Worm (Caenorhabditis elegans) whole organism, midembryonic: ENCODE data around the gene rpl-23.

Source experiments
- T22C8.4 ChIP-seq: fragments of 200-800 bp; sonication (Bioruptor generic); IDR thresholded peaks from 2 replicates; pipeline ENCODE4 v1.3.6; 2022; ENCODE audit warnings: missing genetic modification characterization, missing compliant biosample characterization
- cog-1 ChIP-seq: sonication (generic microtip); optimal IDR thresholded peaks from 2 replicates; lab custom pipeline; 2016; ENCODE audit warnings: missing genetic modification characterization, missing compliant biosample characterization
- flt-1 ChIP-seq: fragments of 200-800 bp; sonication (Bioruptor generic); IDR thresholded peaks from 2 replicates; pipeline ENCODE4 v1.3.6; 2022; ENCODE audit warnings: missing genetic modification characterization, missing compliant biosample characterization
- klf-2 ChIP-seq: fragments of 200-800 bp; sonication (Bioruptor generic); conservative IDR thresholded peaks from 2 replicates; pipeline ENCODE4 v1.3.6; 2022; ENCODE audit warnings: missing genetic modification reagents, missing genetic modification characterization, missing compliant biosample characterization
- med-1 ChIP-seq: sonication (generic microtip); optimal IDR thresholded peaks from 2 replicates; lab custom pipeline; 2017; ENCODE audit warnings: missing genetic modification characterization, mild to moderate bottlenecking, missing compliant biosample characterization, antibody characterized with exemption, missing genetic modification reagents; ENCODE audit not compliant: insufficient read depth
- ref-1 ChIP-seq: fragments of 200-800 bp; sonication (Bioruptor generic); conservative IDR thresholded peaks from 2 replicates; pipeline ENCODE4 v1.3.6; 2022; ENCODE audit warnings: missing genetic modification reagents, missing genetic modification characterization, missing compliant biosample characterization
- tab-1 ChIP-seq: fragments of 200-800 bp; sonication (Bioruptor generic); IDR thresholded peaks from 2 replicates; pipeline ENCODE4 v1.3.6; 2022; ENCODE audit warnings: missing genetic modification characterization, missing compliant biosample characterization
- ztf-23 ChIP-seq: fragments of 200-800 bp; sonication (Bioruptor generic); IDR thresholded peaks from 2 replicates; pipeline ENCODE4 v1.3.6; 2022; ENCODE audit warnings: missing genetic modification reagents, missing genetic modification characterization, missing compliant biosample characterization
- ztf-29 ChIP-seq: fragments of 200-800 bp; sonication (Bioruptor generic); IDR thresholded peaks from 2 replicates; pipeline ENCODE4 v1.3.6; 2022; ENCODE audit warnings: missing genetic modification reagents, missing genetic modification characterization, missing compliant biosample characterization

rpl-23 gene

ce11 chrIII:5706077-5706627 lies at the start of gene rpl-23:
rpl-23 (minus strand) TSS chrIII:5706127.
- TF ChIP-seq med-1 (GFP tag; lab: Kevin White, UChicago): no peak
- no peak for TF ChIP-seq ztf-23
- TF ChIP-seq ref-1 (GFP tag; lab: Robert Waterston, UW): no peak
- peak; percentile 66 for TF ChIP-seq flt-1
- TF ChIP-seq cog-1 (tag; lab: Kevin White, UChicago): peak; percentile 54
- TF ChIP-seq T22C8.4 (GFP tag; lab: Robert Waterston, UW): peak; percentile 96
- TF ChIP-seq ztf-29: no peak
- no peak for TF ChIP-seq klf-2 (GFP tag; lab: Robert Waterston, UW)
- no peak for TF ChIP-seq tab-1 (GFP tag; lab: Robert Waterston, UW)

DNA sequence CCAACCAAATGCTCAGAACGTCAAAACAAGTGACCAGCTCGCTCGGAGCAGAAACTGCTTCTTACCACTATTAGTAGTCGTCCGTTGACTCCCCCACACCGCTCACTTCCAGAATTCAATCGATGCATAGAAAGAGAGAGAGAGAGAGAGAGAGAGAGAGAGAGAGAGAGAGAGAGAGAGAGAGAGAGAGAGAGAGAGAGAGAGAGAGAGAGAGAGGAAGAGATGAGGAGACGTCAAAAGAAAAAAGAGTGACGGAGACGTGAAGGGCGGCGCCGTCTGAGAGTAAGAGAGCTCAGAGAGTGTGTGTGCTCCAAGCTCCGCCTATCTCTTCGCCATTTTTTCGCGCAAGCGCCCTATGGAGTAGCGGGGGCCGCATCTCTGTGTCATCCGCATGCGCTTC lies 49.3 kb upstream of the rpl-23 start, which contains the start of gene ida-1:
ida-1 (plus strand) TSS at position 336 of the 400 bp plus-strand sequence.
- TF ChIP-seq T22C8.4 (GFP tag; lab: Robert Waterston, UW) (peak; percentile 32; the same call in 1 of the 2 replicates), med-1 (GFP tag; lab: Kevin White, UChicago) (no peak), ref-1 (GFP tag; lab: Robert Waterston, UW) (no peak)

- TF ChIP-seq ztf-29: no peak
- TF ChIP-seq ref-1 (GFP tag; lab: Robert Waterston, UW): no peak
- no peak for TF ChIP-seq ztf-23
- TF ChIP-seq cog-1 (tag; lab: Kevin White, UChicago): no peak
- no peak for TF ChIP-seq klf-2 (GFP tag; lab: Robert Waterston, UW)
- TF ChIP-seq med-1 (GFP tag; lab: Kevin White, UChicago): no peak
- TF ChIP-seq flt-1: no peak
- TF ChIP-seq T22C8.4 (GFP tag; lab: Robert Waterston, UW): no peak
Observed at ce11 chrIII:5750503-5750902, 44.6 kb upstream of the rpl-23 start.

DNA sequence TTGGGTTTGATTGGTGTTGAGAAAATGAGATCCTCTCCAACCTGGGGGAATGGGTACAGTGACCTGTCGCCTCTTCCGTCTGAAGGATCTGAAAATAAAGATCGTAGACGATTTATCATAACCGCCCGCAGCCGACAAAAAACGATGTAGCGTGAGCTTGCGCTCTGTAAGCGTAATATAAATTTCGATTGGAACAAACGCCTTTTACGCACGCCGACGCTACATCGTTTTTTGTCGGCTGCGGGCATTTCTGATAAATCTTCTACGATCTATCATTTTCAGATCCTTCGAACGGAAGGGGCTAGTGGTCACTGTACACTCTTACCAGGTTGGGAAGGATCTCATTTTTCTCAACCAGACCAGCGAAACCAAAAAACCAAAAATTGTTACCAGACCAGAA lies 42.4 kb upstream of the rpl-23 start:
- TF ChIP-seq flt-1 (no peak), ztf-29 (no peak), ztf-23 (no peak), tab-1 (GFP tag; lab: Robert Waterston, UW) (no peak), T22C8.4 (GFP tag; lab: Robert Waterston, UW) (no peak), med-1 (GFP tag; lab: Kevin White, UChicago) (no peak), ref-1 (GFP tag; lab: Robert Waterston, UW) (no peak), cog-1 (tag; lab: Kevin White, UChicago) (no peak), klf-2 (GFP tag; lab: Robert Waterston, UW) (no peak)

DNA sequence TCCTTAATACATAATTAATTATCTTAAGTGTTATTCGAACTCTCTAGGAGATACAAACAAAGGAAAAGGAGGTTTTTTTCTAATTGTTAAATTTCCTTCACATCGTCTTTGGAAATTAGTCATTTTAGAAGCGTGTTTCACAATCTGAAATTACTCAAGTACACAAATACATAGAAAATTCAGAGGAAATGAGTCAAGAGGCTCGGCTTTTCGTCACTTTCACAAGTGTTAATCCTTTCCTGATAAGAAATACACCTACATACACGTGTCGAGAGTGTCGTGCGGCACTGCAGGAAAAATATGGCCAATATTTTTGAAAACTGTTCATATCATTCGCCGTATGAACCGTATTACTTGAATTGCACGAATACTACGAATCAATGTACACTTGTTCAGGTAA lies 41.3 kb upstream of the rpl-23 start, which contains the start of gene B0244.4:
B0244.4 (plus strand) TSS at position 301 of the 400 bp plus-strand sequence.
- TF ChIP-seq ref-1 (GFP tag; lab: Robert Waterston, UW) (no peak), tab-1 (GFP tag; lab: Robert Waterston, UW) (no peak), cog-1 (tag; lab: Kevin White, UChicago) (no peak), ztf-23 (no peak), flt-1 (no peak), ztf-29 (no peak), med-1 (GFP tag; lab: Kevin White, UChicago) (no peak), klf-2 (GFP tag; lab: Robert Waterston, UW) (no peak), T22C8.4 (GFP tag; lab: Robert Waterston, UW) (no peak)

DNA sequence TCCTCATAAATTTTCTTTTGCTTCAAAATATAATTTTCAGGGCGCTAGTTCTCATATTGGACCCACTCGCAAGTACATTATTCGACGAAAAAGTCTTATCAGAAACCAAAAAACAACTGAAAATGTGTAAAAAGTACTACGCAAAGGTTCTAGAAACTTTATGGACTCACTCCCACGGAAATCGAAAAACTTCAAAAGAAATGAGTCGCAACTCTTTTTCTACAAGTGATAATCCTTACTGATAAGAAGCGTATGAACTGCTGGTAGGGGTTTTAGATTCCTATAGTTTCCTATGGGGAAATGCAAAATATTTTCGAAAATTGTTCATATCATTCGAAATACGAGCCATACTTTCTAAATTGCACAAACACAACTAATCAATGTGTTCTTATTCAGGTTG lies 38.7 kb upstream of the rpl-23 start, which contains the start of gene B0244.5:
B0244.5 (plus strand) TSS at position 301 of the 400 bp plus-strand sequence.
- TF ChIP-seq med-1 (GFP tag; lab: Kevin White, UChicago): no peak
- no peak for TF ChIP-seq ztf-23

DNA sequence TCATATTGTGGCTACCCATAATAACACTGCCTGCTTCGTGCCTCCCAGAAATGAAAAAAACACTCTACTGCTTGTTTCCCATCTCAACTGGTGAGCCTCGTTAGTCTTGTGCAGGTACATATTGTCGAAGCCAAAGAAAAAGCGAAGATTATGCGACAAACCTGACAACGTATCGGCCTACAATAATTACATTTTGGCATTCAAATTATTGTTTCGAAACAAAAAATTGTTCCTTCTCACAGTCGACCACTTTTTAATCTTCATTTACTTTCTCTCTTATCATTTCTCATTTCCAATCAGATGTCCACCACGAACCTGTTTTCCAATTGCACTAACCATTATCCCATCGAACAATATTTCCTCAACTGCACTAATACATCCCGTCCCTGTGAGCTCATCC lies 37.2 kb upstream of the rpl-23 start, which contains the start of gene B0244.15:
B0244.15 (plus strand) TSS at position 301 of the 400 bp plus-strand sequence.
- no peak for TF ChIP-seq ztf-29
- no peak for TF ChIP-seq klf-2 (GFP tag; lab: Robert Waterston, UW)
- TF ChIP-seq ztf-23: no peak
- no peak for TF ChIP-seq med-1 (GFP tag; lab: Kevin White, UChicago)
- TF ChIP-seq cog-1 (tag; lab: Kevin White, UChicago): no peak
- TF ChIP-seq tab-1 (GFP tag; lab: Robert Waterston, UW): no peak
- TF ChIP-seq T22C8.4 (GFP tag; lab: Robert Waterston, UW): no peak
- no peak for TF ChIP-seq flt-1
- no peak for TF ChIP-seq ref-1 (GFP tag; lab: Robert Waterston, UW)

- TF ChIP-seq cog-1 (tag; lab: Kevin White, UChicago): no peak
- TF ChIP-seq med-1 (GFP tag; lab: Kevin White, UChicago): no peak
- TF ChIP-seq klf-2 (GFP tag; lab: Robert Waterston, UW): no peak
- no peak for TF ChIP-seq ztf-29
- TF ChIP-seq ref-1 (GFP tag; lab: Robert Waterston, UW): no peak
- no peak for TF ChIP-seq flt-1
- no peak for TF ChIP-seq ztf-23
- TF ChIP-seq T22C8.4 (GFP tag; lab: Robert Waterston, UW): no peak
- TF ChIP-seq tab-1 (GFP tag; lab: Robert Waterston, UW): no peak
Observed at ce11 chrIII:5740666-5741065, 34.7 kb upstream of the rpl-23 start, which contains the start of gene B0244.16. B0244.16 (plus strand) TSS chrIII:5740966.

- TF ChIP-seq ztf-29 (no peak), ref-1 (GFP tag; lab: Robert Waterston, UW) (no peak), klf-2 (GFP tag; lab: Robert Waterston, UW) (no peak), cog-1 (tag; lab: Kevin White, UChicago) (no peak), ztf-23 (no peak), T22C8.4 (GFP tag; lab: Robert Waterston, UW) (no peak), flt-1 (no peak), med-1 (GFP tag; lab: Kevin White, UChicago) (no peak), tab-1 (GFP tag; lab: Robert Waterston, UW) (no peak)
Observed at ce11 chrIII:5737708-5738107, 31.8 kb upstream of the rpl-23 start, which contains the start of gene B0244.6. B0244.6 (plus strand) TSS chrIII:5738008.
